Worm (Caenorhabditis elegans) whole organism, L4/young adult: Measurements from ENCODE around the gene C34H4.5.

Experiments used
- W03F9.2 ChIP-seq: fragments of 150-350 bp; optimal IDR thresholded peaks from 2 replicates; lab custom pipeline; 2014; ENCODE audit warnings: missing biosample characterization, missing genetic modification characterization
- dao-5 ChIP-seq: sonication (generic microtip); optimal IDR thresholded peaks from 2 replicates; lab custom pipeline; 2016; ENCODE audit warnings: missing genotype, missing genetic modification characterization, moderate library complexity, missing compliant biosample characterization
- him-1 ChIP-seq: sonication (generic microtip); optimal IDR thresholded peaks from 2 replicates; lab custom pipeline; 2016; ENCODE audit warnings: missing genotype, missing genetic modification reagents, missing genetic modification characterization, missing compliant biosample characterization

The C34H4.5 gene

ce11 chrIV:1496679-1497033 is 53.4 kb downstream of the C34H4.5 start:
- TF ChIP-seq him-1: no peak
- TF ChIP-seq W03F9.2: no peak
- no peak for TF ChIP-seq dao-5 (tag; lab: Kevin White, UChicago)

ce11 chrIV:1496017-1496678 is 53.9 kb downstream of the C34H4.5 start, which contains the start of gene npp-20:
Gene npp-20 (minus strand): TSS chrIV:1496022.
- TF ChIP-seq him-1 (no peak), W03F9.2 (no peak), dao-5 (tag; lab: Kevin White, UChicago) (no peak)
